Worm (Caenorhabditis elegans): ENCODE data around the gene hrde-1.

- TF ChIP-seq him-1 (tag; optimal IDR thresholded peaks at IDR 0.05) (no peak), dao-5 (tag; optimal IDR thresholded peaks at IDR 0.05) (no peak)
Measured at ce11 chrIII:4131814-4132555, 44.0 kb downstream of the hrde-1 start.

All from whole organism, L4/young adult.